Worm (Caenorhabditis elegans) whole organism, early embryonic: ENCODE results near the gene C05D11.8.

ENCODE experiments used
- F13C5.2 ChIP-seq: sonication (generic microtip); optimal IDR thresholded peaks from 2 replicates; lab custom pipeline; 2017; ENCODE audit warnings: mild to moderate bottlenecking, missing genetic modification characterization, inconsistent platforms, missing compliant biosample characterization
- ama-1 ChIP-seq: fragments of 150-350 bp; optimal IDR thresholded peaks from 2 replicates; lab custom pipeline; 2014
- ceh-13 ChIP-seq: fragments of 200-800 bp; sonication (Bioruptor generic); optimal IDR thresholded peaks from 2 replicates; lab custom pipeline; 2018; ENCODE audit warnings: mild to moderate bottlenecking, missing genetic modification characterization, missing compliant biosample characterization
- hmg-4 ChIP-seq: fragments of 200-800 bp; sonication (Bioruptor generic); optimal IDR thresholded peaks from 2 replicates; lab custom pipeline; 2018; ENCODE audit warnings: mild to moderate bottlenecking, missing genetic modification characterization, missing compliant biosample characterization
- hnd-1 ChIP-seq: sonication (generic microtip); optimal IDR thresholded peaks from 2 replicates; lab custom pipeline; 2016; ENCODE audit warnings: missing genetic modification characterization, missing compliant biosample characterization
- pes-1 ChIP-seq: fragments of 200-800 bp; sonication (Bioruptor generic); IDR thresholded peaks from 2 replicates; pipeline ENCODE4 v1.3.6; 2022; ENCODE audit warnings: missing genetic modification reagents, missing genetic modification characterization, missing compliant biosample characterization
- scrt-1 ChIP-seq: fragments of 200-800 bp; sonication (Bioruptor generic); IDR thresholded peaks from 2 replicates; pipeline ENCODE4 v1.3.6; 2022; ENCODE audit warnings: missing genetic modification characterization, missing compliant biosample characterization
- sea-1 ChIP-seq: fragments of 200-800 bp; sonication (Bioruptor generic); conservative IDR thresholded peaks from 2 replicates; pipeline ENCODE4 v1.3.6; 2022; ENCODE audit warnings: missing genetic modification characterization, missing compliant biosample characterization

DNA sequence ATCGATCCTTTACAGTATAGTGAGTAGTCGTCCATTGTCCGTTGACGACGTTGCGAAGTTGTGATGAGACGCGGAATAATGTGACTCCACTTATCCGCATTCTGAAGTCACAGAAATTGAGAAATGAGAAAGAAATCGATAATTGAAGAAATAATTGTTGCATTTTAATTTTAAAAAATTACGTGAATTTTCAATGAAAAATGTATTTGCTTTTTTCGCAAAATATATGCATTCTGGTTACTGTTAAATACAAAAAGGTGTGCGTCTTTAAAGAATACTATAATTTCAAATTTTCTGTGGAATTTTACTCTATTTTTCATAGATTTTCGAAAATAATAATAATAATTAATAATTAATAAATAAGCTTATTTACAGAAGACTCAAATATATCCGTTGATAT lies 19.7 kb upstream of the C05D11.8 start, which contains the start of gene let-721:
- TF ChIP-seq ceh-13 (no peak), ama-1 (lab: Kevin White, UChicago) (no peak), scrt-1 (GFP tag; lab: Robert Waterston, UW) (no peak), F13C5.2 (tag; lab: Kevin White, UChicago) (no peak), pes-1 (no peak), hmg-4 (GFP tag; lab: Kevin White, UChicago) (no peak), hnd-1 (tag; lab: Kevin White, UChicago) (no peak), sea-1 (GFP tag; lab: Robert Waterston, UW) (no peak)
